Worm (Caenorhabditis elegans) whole organism, L3 larva: ENCODE measurements around the gene F25E5.8.

Experiments
- ZK546.5 ChIP-seq: sonication (generic microtip); optimal IDR thresholded peaks from 2 replicates; lab custom pipeline; 2017; ENCODE audit warnings: missing biosample characterization, missing genetic modification characterization
- ama-1 ChIP-seq: fragments of 150-350 bp; optimal IDR thresholded peaks from 2 replicates; lab custom pipeline; 2018
- ceh-16 ChIP-seq: sonication (generic microtip); optimal IDR thresholded peaks from 2 replicates; lab custom pipeline; 2017; ENCODE audit warnings: missing biosample characterization, missing genetic modification characterization
- ceh-28 ChIP-seq: fragments of 150-350 bp; optimal IDR thresholded peaks from 2 replicates; lab custom pipeline; 2014; ENCODE audit warnings: missing biosample characterization, missing genetic modification reagents, missing genetic modification characterization
- ceh-82 ChIP-seq: fragments of 150-350 bp; optimal IDR thresholded peaks from 2 replicates; lab custom pipeline; 2014; ENCODE audit warnings: missing biosample characterization, missing genetic modification characterization
- ceh-9 ChIP-seq: sonication (generic microtip); optimal IDR thresholded peaks from 2 replicates; lab custom pipeline; 2018; ENCODE audit warnings: missing biosample characterization, missing genetic modification characterization
- egl-27 ChIP-seq: sonication (generic microtip); optimal IDR thresholded peaks from 4 replicates; lab custom pipeline; 2017; ENCODE audit warnings: missing biosample characterization, missing genetic modification reagents, missing genetic modification characterization
- elt-1 ChIP-seq: fragments of 150-350 bp; optimal IDR thresholded peaks from 2 replicates; lab custom pipeline; 2014; ENCODE audit warnings: missing biosample characterization, missing genetic modification characterization
- elt-3 ChIP-seq, 3 experiments: fragments of 150-350 bp in 1 of 3; sonication (generic microtip) in 2 of 3; optimal IDR thresholded peaks; 2 replicates in 2 of 3; 4 replicates in 1 of 3; lab custom pipeline; 2014 to 2017; ENCODE audit warnings: missing biosample characterization in 3 of 3, missing genetic modification characterization in 3 of 3
- eor-1 ChIP-seq, 2 experiments: fragments of 150-350 bp; optimal IDR thresholded peaks; 2 replicates each; lab custom pipeline; 2014 to 2018; ENCODE audit warnings: missing biosample characterization in 2 of 2, missing genetic modification characterization in 2 of 2
- fkh-10 ChIP-seq: sonication (generic microtip); optimal IDR thresholded peaks from 2 replicates; lab custom pipeline; 2017; ENCODE audit warnings: missing biosample characterization, missing genetic modification reagents, missing genetic modification characterization
- fos-1 ChIP-seq: fragments of 150-350 bp; optimal IDR thresholded peaks from 2 replicates; lab custom pipeline; 2014; ENCODE audit warnings: missing biosample characterization, missing genetic modification characterization
- jun-1 ChIP-seq: fragments of 150-350 bp; optimal IDR thresholded peaks from 2 replicates; lab custom pipeline; 2014; ENCODE audit warnings: missing biosample characterization, missing genetic modification reagents, missing genetic modification characterization
- lsy-12 ChIP-seq: sonication (generic microtip); optimal IDR thresholded peaks from 2 replicates; lab custom pipeline; 2016; ENCODE audit warnings: mild to moderate bottlenecking, missing genetic modification characterization, missing compliant biosample characterization
- mml-1 ChIP-seq: fragments of 150-350 bp; sonication (generic microtip); optimal IDR thresholded peaks from 3 replicates; lab custom pipeline; 2014; ENCODE audit warnings: missing biosample characterization, missing genetic modification characterization
- nfya-1 ChIP-seq: sonication (generic microtip); optimal IDR thresholded peaks from 2 replicates; lab custom pipeline; 2017; ENCODE audit warnings: missing genetic modification characterization, mild to moderate bottlenecking, missing compliant biosample characterization, antibody characterized with exemption, moderate library complexity; ENCODE audit not compliant: insufficient read depth
- nhr-11 ChIP-seq: fragments of 150-350 bp; optimal IDR thresholded peaks from 2 replicates; lab custom pipeline; 2014; ENCODE audit warnings: missing biosample characterization, missing genetic modification characterization
- nhr-12 ChIP-seq: fragments of 150-350 bp; optimal IDR thresholded peaks from 2 replicates; lab custom pipeline; 2014; ENCODE audit warnings: missing biosample characterization, missing genetic modification characterization
- nhr-23 ChIP-seq: fragments of 150-350 bp; optimal IDR thresholded peaks from 2 replicates; lab custom pipeline; 2014; ENCODE audit warnings: missing biosample characterization, missing genetic modification reagents, missing genetic modification characterization
- nhr-237 ChIP-seq: fragments of 150-350 bp; optimal IDR thresholded peaks from 2 replicates; lab custom pipeline; 2014; ENCODE audit warnings: missing biosample characterization, missing genetic modification characterization
- nhr-25 ChIP-seq: sonication (generic microtip); optimal IDR thresholded peaks from 2 replicates; lab custom pipeline; 2017; ENCODE audit warnings: missing biosample characterization, missing genetic modification characterization
- nhr-43 ChIP-seq: sonication (generic microtip); optimal IDR thresholded peaks from 2 replicates; lab custom pipeline; 2016; ENCODE audit warnings: mild to moderate bottlenecking, missing genetic modification characterization, missing compliant biosample characterization; ENCODE audit not compliant: poor library complexity, severe bottlenecking
- nhr-67 ChIP-seq: fragments of 150-350 bp; optimal IDR thresholded peaks from 2 replicates; lab custom pipeline; 2014; ENCODE audit warnings: missing biosample characterization, missing genetic modification characterization
- nhr-77 ChIP-seq: fragments of 150-350 bp; optimal IDR thresholded peaks from 2 replicates; lab custom pipeline; 2014; ENCODE audit warnings: missing biosample characterization, missing genetic modification characterization
- pqm-1 ChIP-seq: fragments of 150-350 bp; optimal IDR thresholded peaks from 2 replicates; lab custom pipeline; 2017; ENCODE audit warnings: missing biosample characterization, missing genetic modification characterization, inconsistent platforms
- sea-2 ChIP-seq: fragments of 150-350 bp; sonication (generic microtip); optimal IDR thresholded peaks from 4 replicates; lab custom pipeline; 2014; ENCODE audit warnings: missing biosample characterization, missing genetic modification reagents, missing genetic modification characterization
- skn-1 ChIP-seq: fragments of 150-350 bp; optimal IDR thresholded peaks from 2 replicates; lab custom pipeline; 2014; ENCODE audit warnings: missing biosample characterization, missing genetic modification characterization
- tbx-2 ChIP-seq: sonication (generic microtip); optimal IDR thresholded peaks from 2 replicates; lab custom pipeline; 2016; ENCODE audit warnings: mild to moderate bottlenecking, missing genetic modification characterization, missing compliant biosample characterization
- unc-39 ChIP-seq: sonication (generic microtip); optimal IDR thresholded peaks from 4 replicates; lab custom pipeline; 2017; ENCODE audit warnings: missing biosample characterization, missing genetic modification characterization

F25E5.8 gene

ce11 chrV:7413107-7413774 is 22.5 kb upstream of the F25E5.8 start, which contains the start of gene F18E3.11 (continued):
- TF ChIP-seq ceh-9 (tag; lab: Kevin White, UChicago) (no peak), nhr-11 (tag; lab: Kevin White, UChicago) (no peak), skn-1 (tag; lab: Kevin White, UChicago) (peak; percentile 71), nhr-67 (no peak), nhr-77 (tag; lab: Kevin White, UChicago) (no peak), eor-1 (tag; optimal IDR thresholded peaks at IDR 0.05; lab: Kevin White, UChicago) (no peak), fos-1 (tag; lab: Kevin White, UChicago) (no peak), pqm-1 (tag; lab: Kevin White, UChicago) (no peak), fkh-10 (GFP tag; lab: Kevin White, UChicago) (no peak), ceh-28 (tag; lab: Kevin White, UChicago) (no peak), ZK546.5 (tag; lab: Kevin White, UChicago) (no peak)
- TF ChIP-seq, all 47 proteins: peak for 6

- TF ChIP-seq ama-1 = peak; percentile 83
- TF ChIP-seq nhr-25 = no peak
- TF ChIP-seq, all 47 proteins: peak for 1
These were observed 20.8 kb upstream of the F25E5.8 start, which contains the start of gene F18E3.12 for ce11 chrV:7414909-7415308. TSS of gene F18E3.12 (plus strand) at chrV:7414985.

- peak; percentile 93 for TF ChIP-seq nhr-43 (tag; lab: Kevin White, UChicago)
- TF ChIP-seq nhr-25 = peak; percentile 92
- TF ChIP-seq pqm-1 (tag; lab: Kevin White, UChicago) = no peak
- TF ChIP-seq ama-1 = peak; percentile 93
- TF ChIP-seq egl-27 = peak; percentile 22
- no peak for TF ChIP-seq ceh-16 (tag; lab: Kevin White, UChicago)
- TF ChIP-seq elt-3 (tag; optimal IDR thresholded peaks at IDR 0.05; lab: Kevin White, UChicago) = peak; percentile 33 to 44 (median 38)
- TF ChIP-seq jun-1 (tag; lab: Kevin White, UChicago) = peak; percentile 37
- TF ChIP-seq lsy-12 (tag; lab: Kevin White, UChicago) = peak; percentile 7
- peak; percentile 34 for TF ChIP-seq tbx-2 (tag; lab: Kevin White, UChicago)
- peak; percentile 85 for TF ChIP-seq nhr-23 (tag; lab: Kevin White, UChicago)
These were observed 19.8 kb upstream of the F25E5.8 start, which contains the start of gene F18E3.13 for ce11 chrV:7415780-7416428. TSS of gene F18E3.13 (plus strand) at chrV:7416164.

- TF ChIP-seq nhr-43 (tag; lab: Kevin White, UChicago) (peak; percentile 20), ceh-82 (no peak), ama-1 (peak; percentile 57), nhr-23 (tag; lab: Kevin White, UChicago) (peak; percentile 7)
These were observed 19.2 kb upstream of the F25E5.8 start for ce11 chrV:7416569-7416968.

- TF ChIP-seq ceh-28 (tag; lab: Kevin White, UChicago) = no peak
- TF ChIP-seq nhr-43 (tag; lab: Kevin White, UChicago) = peak; percentile 62
These were observed 18.6 kb upstream of the F25E5.8 start, which contains the start of gene srw-67 for ce11 chrV:7417018-7417716. TSS of gene srw-67 (plus strand) at chrV:7417660.

- TF ChIP-seq elt-1 (tag; lab: Kevin White, UChicago) (no peak), mml-1 (no peak), ceh-82 (no peak), nhr-43 (tag; lab: Kevin White, UChicago) (no peak), nfya-1 (no peak), nhr-237 (tag; lab: Kevin White, UChicago) (no peak), sea-2 (no peak), nhr-25 (no peak), elt-3 (tag; optimal IDR thresholded peaks at IDR 0.05; lab: Kevin White, UChicago) (no peak), nhr-12 (tag; lab: Kevin White, UChicago) (no peak), ceh-9 (tag; lab: Kevin White, UChicago) (no peak), unc-39 (tag; lab: Kevin White, UChicago) (no peak), egl-27 (no peak), nhr-11 (tag; lab: Kevin White, UChicago) (no peak)
These were observed 15.6 kb upstream of the F25E5.8 start, which contains the start of gene srxa-4 for ce11 chrV:7420162-7420561. TSS of gene srxa-4 (plus strand) at chrV:7420462.
